Fruit fly (Drosophila melanogaster): ENCODE data around the gene CG14443.

DNA sequence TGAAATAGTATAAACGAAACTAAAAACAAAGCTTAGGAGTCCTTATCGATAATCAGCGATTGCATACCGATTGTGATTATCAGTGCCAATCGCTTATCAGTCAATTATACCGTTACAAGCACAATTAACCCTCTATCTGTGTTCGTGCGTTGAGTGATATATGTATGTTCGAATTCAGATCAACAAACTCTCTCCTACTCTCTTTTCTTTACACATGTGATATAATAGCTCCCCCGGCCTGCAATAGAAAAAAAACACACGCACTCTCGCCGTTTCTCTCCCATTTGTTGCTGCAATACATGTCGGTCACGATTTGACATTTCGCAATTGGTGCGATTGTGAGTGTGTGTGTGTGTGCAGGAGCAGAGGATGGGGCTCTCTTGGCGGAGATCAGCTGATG, 28.6 kb downstream of the CG14443 start:
- TF ChIP-seq CG11294 (GFP tag; IDR thresholded peaks at IDR 0.05) (no peak), CG8319 (GFP tag; optimal IDR thresholded peaks at IDR 0.05) (no peak)
